Worm (Caenorhabditis elegans): ENCODE measurements around the gene F21A3.4.

Gene F21A3.4

ce11 chrV:15566511-15567178, 30.2 kb downstream of the F21A3.4 start (continued):
- TF ChIP-seq nhr-77 (tag; optimal IDR thresholded peaks at IDR 0.05) (peak; percentile 96), dmd-6 (GFP tag; IDR thresholded peaks at IDR 0.05) (peak; percentile 62), vab-7 (GFP tag; IDR thresholded peaks at IDR 0.05) (no peak), lir-3 (tag; optimal IDR thresholded peaks at IDR 0.05) (no peak), nhr-48 (tag; optimal IDR thresholded peaks at IDR 0.05) (peak; percentile 65), unc-62 (GFP tag; optimal IDR thresholded peaks at IDR 0.05 in 1 of 2) (peak in 1 of 2 experiments; percentile 99), unc-62 (tag; optimal IDR thresholded peaks at IDR 0.05) (no peak), nhr-42 (GFP tag; IDR thresholded peaks at IDR 0.05) (no peak), nhr-102 (tag; optimal IDR thresholded peaks at IDR 0.05) (peak; percentile 74), madf-9 (GFP tag; conservative IDR thresholded peaks at IDR 0.05) (no peak), spr-1 (tag; optimal IDR thresholded peaks at IDR 0.05) (no peak), hif-1 (tag; optimal IDR thresholded peaks at IDR 0.05) (peak in 1 of 2 experiments; percentile 70), ceh-44 (GFP tag; IDR thresholded peaks at IDR 0.05) (no peak), daf-19 (GFP tag; conservative IDR thresholded peaks at IDR 0.05) (no peak), nhr-28 (tag; optimal IDR thresholded peaks at IDR 0.05) (peak; percentile 98), aha-1 (tag) (peak; percentile 99)

ce11 chrV:15567344-15567804, 31.0 kb downstream of the F21A3.4 start, which contains the start of gene acs-2:
Gene acs-2 (plus strand): TSS chrV:15567394.
- TF ChIP-seq ama-1 (optimal IDR thresholded peaks at IDR 0.05) (peak; percentile 52), nhr-11 (tag; optimal IDR thresholded peaks at IDR 0.05) (no peak), unc-62 (GFP tag; optimal IDR thresholded peaks at IDR 0.05 in 1 of 2) (peak in 1 of 2 experiments; percentile 32), unc-62 (tag; optimal IDR thresholded peaks at IDR 0.05) (no peak)

- TF ChIP-seq nhr-10 (tag; optimal IDR thresholded peaks at IDR 0.05): no peak
- TF ChIP-seq Y75B8A.6 (GFP tag; IDR thresholded peaks at IDR 0.05): no peak
- no peak for TF ChIP-seq arid-1 (GFP tag; conservative IDR thresholded peaks at IDR 0.05)
- no peak for TF ChIP-seq dmd-9 (GFP tag; IDR thresholded peaks at IDR 0.05)
- TF ChIP-seq lin-29 (GFP tag; IDR thresholded peaks at IDR 0.05): no peak
- TF ChIP-seq egl-43 (GFP tag; IDR thresholded peaks at IDR 0.05): no peak
- no peak for TF ChIP-seq F49E8.2 (tag; optimal IDR thresholded peaks at IDR 0.05; ENCODE audit: borderline replicate concordance)
- TF ChIP-seq ZK546.5 (tag; optimal IDR thresholded peaks at IDR 0.05): no peak
- TF ChIP-seq dve-1 (tag; optimal IDR thresholded peaks at IDR 0.05; ENCODE audit: insufficient read depth): no peak
- no peak for TF ChIP-seq skn-1 (tag; optimal IDR thresholded peaks at IDR 0.05)
- no peak for TF ChIP-seq mdt-29 (GFP tag; IDR thresholded peaks at IDR 0.05)
- no peak for TF ChIP-seq lir-3 (tag; optimal IDR thresholded peaks at IDR 0.05)
- no peak for TF ChIP-seq gei-8 (GFP tag; optimal IDR thresholded peaks at IDR 0.05)
Observed at ce11 chrV:15568381-15568780, 32.0 kb downstream of the F21A3.4 start.

ce11 chrV:15569702-15570430, 33.4 kb downstream of the F21A3.4 start, which contains the start of gene lsm-5:
Gene lsm-5 (plus strand): TSS chrV:15570380.
- TF ChIP-seq ztf-11 (tag; optimal IDR thresholded peaks at IDR 0.05): no peak
- TF ChIP-seq ceh-82 (tag; optimal IDR thresholded peaks at IDR 0.05): no peak
- TF ChIP-seq snpc-4 (tag; optimal IDR thresholded peaks at IDR 0.05): no peak
- no peak for TF ChIP-seq daf-19 (GFP tag; conservative IDR thresholded peaks at IDR 0.05)
- TF ChIP-seq zip-2 (tag; optimal IDR thresholded peaks at IDR 0.05): no peak
- TF ChIP-seq ces-1 (GFP tag; optimal IDR thresholded peaks at IDR 0.05): no peak
- peak; percentile 85 for TF ChIP-seq nhr-10 (tag; optimal IDR thresholded peaks at IDR 0.05)
- no peak for TF ChIP-seq snpc-1.2 (GFP tag; IDR thresholded peaks at IDR 0.05)
- peak; percentile 56 for TF ChIP-seq nhr-77 (tag; optimal IDR thresholded peaks at IDR 0.05)
- no peak for TF ChIP-seq dmd-9 (GFP tag; IDR thresholded peaks at IDR 0.05)
- TF ChIP-seq hif-1 (tag; optimal IDR thresholded peaks at IDR 0.05): peak in 1 of 2 experiments; percentile 19
- TF ChIP-seq lin-39 (tag; optimal IDR thresholded peaks at IDR 0.05): no peak
- no peak for TF ChIP-seq nhr-25 (tag; optimal IDR thresholded peaks at IDR 0.05; ENCODE audit: borderline replicate concordance, insufficient read depth)
- no peak for TF ChIP-seq F37D6.2 (tag; optimal IDR thresholded peaks at IDR 0.05)
- no peak for TF ChIP-seq set-16 (GFP tag; IDR thresholded peaks at IDR 0.05)
- TF ChIP-seq ctbp-1 (GFP tag; IDR thresholded peaks at IDR 0.05): no peak
- TF ChIP-seq T26A8.4 (GFP tag; IDR thresholded peaks at IDR 0.05): no peak
- no peak for TF ChIP-seq hlh-11 (tag; optimal IDR thresholded peaks at IDR 0.05)
- no peak for TF ChIP-seq Y75B8A.6 (GFP tag; IDR thresholded peaks at IDR 0.05)
- TF ChIP-seq mdt-29 (GFP tag; IDR thresholded peaks at IDR 0.05): no peak
- no peak for TF ChIP-seq nhr-41 (GFP tag; IDR thresholded peaks at IDR 0.05)
- TF ChIP-seq arid-1 (GFP tag; conservative IDR thresholded peaks at IDR 0.05): no peak
- no peak for TF ChIP-seq ZK546.5 (tag; optimal IDR thresholded peaks at IDR 0.05)
